Worm (Caenorhabditis elegans): ENCODE data around the gene grl-20.
A peak's percentile ranks its signal among the peaks of the same experiment; 100 is the strongest.

- TF ChIP-seq dpl-1 (GFP tag; optimal IDR thresholded peaks at IDR 0.05): no peak
- TF ChIP-seq lin-13 (GFP tag; optimal IDR thresholded peaks at IDR 0.05): no peak
- TF ChIP-seq ces-1 (GFP tag; optimal IDR thresholded peaks at IDR 0.05): no peak
- TF ChIP-seq zag-1 (tag; optimal IDR thresholded peaks at IDR 0.05): no peak
- TF ChIP-seq elt-2 (tag; optimal IDR thresholded peaks at IDR 0.05): peak; percentile 15
- TF ChIP-seq egl-27 (tag; optimal IDR thresholded peaks at IDR 0.05): no peak
- TF ChIP-seq nhr-28 (tag; optimal IDR thresholded peaks at IDR 0.05): no peak
- TF ChIP-seq elt-3 (tag; optimal IDR thresholded peaks at IDR 0.05): no peak
- TF ChIP-seq lsy-2 (tag; optimal IDR thresholded peaks at IDR 0.05): no peak
- no peak for TF ChIP-seq swsn-7 (tag; optimal IDR thresholded peaks at IDR 0.05)
These were observed 15.2 kb downstream of the grl-20 start, which contains the start of gene C23H5.8 for ce11 chrIV:2113362-2114056.
